Fruit fly (Drosophila melanogaster): ENCODE data around the gene rept.

DNA sequence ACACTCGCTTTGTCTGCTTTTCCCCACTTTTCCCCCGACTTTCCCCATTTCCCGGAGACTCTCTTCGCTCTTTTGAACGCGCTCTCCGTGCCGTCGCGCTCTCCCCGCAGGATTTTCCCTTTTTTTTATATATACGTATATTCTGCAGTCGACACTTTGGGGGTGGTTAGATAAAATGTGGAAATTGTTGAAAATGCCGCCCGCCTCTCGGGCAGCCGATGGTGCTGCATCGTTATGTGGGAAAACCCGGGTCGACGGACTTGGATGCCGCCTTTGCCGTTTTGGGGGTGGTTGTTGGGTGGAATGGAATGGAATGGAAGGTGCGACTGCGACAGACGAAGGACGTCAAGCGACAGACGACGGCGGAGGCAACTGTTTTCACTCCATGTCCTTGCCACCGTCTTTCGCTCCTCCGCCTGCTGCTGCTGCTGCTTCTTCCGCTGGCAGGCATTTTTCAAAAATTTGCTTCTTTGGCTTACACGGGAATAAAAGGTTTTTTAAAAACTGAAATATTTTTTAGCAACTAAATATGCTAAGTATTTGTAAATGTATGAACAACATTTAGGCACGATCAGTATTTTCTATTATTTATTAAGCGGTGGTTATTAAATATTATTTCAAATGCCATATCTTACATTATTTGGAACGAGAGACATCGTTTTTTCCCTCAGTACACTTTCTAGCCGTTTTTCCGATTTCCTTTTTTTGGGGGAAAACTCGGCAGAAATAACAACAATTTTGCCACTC lies 24.2 kb upstream of the rept start:
- TF ChIP-seq CG6276 (GFP tag; optimal IDR thresholded peaks at IDR 0.05) (no peak), spab (GFP tag; optimal IDR thresholded peaks at IDR 0.05) (no peak), CG11762 (GFP tag; optimal IDR thresholded peaks at IDR 0.05; ENCODE audit: insufficient read depth) (no peak)

Data from whole organism, prepupa.